Worm (Caenorhabditis elegans) whole organism, L4 larva: Measurements from ENCODE around the gene fsn-1.

Experiments used
- D1046.2 ChIP-seq: fragments of 200-800 bp; sonication (Bioruptor generic); IDR thresholded peaks from 2 replicates; pipeline ENCODE4 v1.3.6; 2022; ENCODE audit warnings: missing genetic modification characterization, missing compliant biosample characterization
- F37D6.2 ChIP-seq: sonication (generic microtip); optimal IDR thresholded peaks from 2 replicates; lab custom pipeline; 2016; ENCODE audit warnings: mild to moderate bottlenecking, missing genetic modification characterization, missing compliant biosample characterization
- F44E2.7 ChIP-seq: fragments of 200-800 bp; sonication (Bioruptor generic); IDR thresholded peaks from 2 replicates; pipeline ENCODE4 v2.1.2; 2022; ENCODE audit warnings: missing genetic modification characterization, missing compliant biosample characterization
- F49E8.2 ChIP-seq: sonication (generic microtip); optimal IDR thresholded peaks from 2 replicates; lab custom pipeline; 2016; ENCODE audit warnings: missing compliant biosample characterization, mild to moderate bottlenecking, missing genetic modification characterization, borderline replicate concordance
- T20F7.1 ChIP-seq: fragments of 200-800 bp; sonication (Bioruptor generic); optimal IDR thresholded peaks from 2 replicates; lab custom pipeline; 2018; ENCODE audit warnings: mild to moderate bottlenecking, missing genetic modification characterization, missing compliant biosample characterization
- Y48G9A.11 ChIP-seq: fragments of 200-800 bp; sonication (Bioruptor generic); IDR thresholded peaks from 2 replicates; pipeline ENCODE4 v1.3.6; 2022; ENCODE audit warnings: missing genetic modification reagents, missing genetic modification characterization, missing compliant biosample characterization
- Y5F2A.4 ChIP-seq: fragments of 200-800 bp; sonication (Bioruptor generic); optimal IDR thresholded peaks from 2 replicates; lab custom pipeline; 2018; ENCODE audit warnings: mild to moderate bottlenecking, missing genetic modification characterization, missing compliant biosample characterization
- ZK337.2 ChIP-seq: fragments of 200-800 bp; sonication (Bioruptor generic); IDR thresholded peaks from 2 replicates; pipeline ENCODE4 v1.3.6; 2022; ENCODE audit warnings: missing genetic modification reagents, missing genetic modification characterization, missing compliant biosample characterization
- ZK546.5 ChIP-seq, 2 experiments: sonication (generic microtip); optimal IDR thresholded peaks; 2 replicates each; lab custom pipeline; 2017; ENCODE audit warnings: missing biosample characterization in 2 of 2, missing genetic modification characterization in 2 of 2
- aha-1 ChIP-seq: fragments of 150-350 bp; peaks from one replicate; lab custom pipeline; 2014; ENCODE audit warnings: missing biosample characterization, missing genetic modification characterization
- attf-4 ChIP-seq: sonication (generic microtip); optimal IDR thresholded peaks from 3 replicates; lab custom pipeline; 2017; ENCODE audit warnings: missing biosample characterization, missing genetic modification characterization
- ceh-28 ChIP-seq: fragments of 150-350 bp; optimal IDR thresholded peaks from 2 replicates; lab custom pipeline; 2014; ENCODE audit warnings: missing biosample characterization, missing genetic modification reagents, missing genetic modification characterization
- ceh-62 ChIP-seq: sonication (generic microtip); optimal IDR thresholded peaks from 2 replicates; lab custom pipeline; 2017; ENCODE audit warnings: missing biosample characterization, missing genetic modification characterization
- ctbp-1 ChIP-seq: fragments of 200-800 bp; sonication (Bioruptor generic); IDR thresholded peaks from 2 replicates; pipeline ENCODE4 v1.3.6; 2022; ENCODE audit warnings: missing genetic modification reagents, missing genetic modification characterization, missing compliant biosample characterization
- daf-12 ChIP-seq: fragments of 150-350 bp; optimal IDR thresholded peaks from 2 replicates; lab custom pipeline; 2014; ENCODE audit warnings: missing biosample characterization, missing genetic modification reagents, missing genetic modification characterization
- daf-16 ChIP-seq, 3 experiments: sonication (generic microtip); optimal IDR thresholded peaks; 2 replicates each; lab custom pipeline; 2016 to 2017; ENCODE audit warnings: missing genetic modification characterization in 3 of 3, missing genetic modification reagents in 3 of 3, mild to moderate bottlenecking in 2 of 3, missing compliant biosample characterization in 2 of 3, missing biosample characterization in 1 of 3, moderate library complexity in 1 of 3
- dmd-8 ChIP-seq: fragments of 200-800 bp; sonication (Bioruptor generic); IDR thresholded peaks from 2 replicates; pipeline ENCODE4 v1.3.6; 2022; ENCODE audit warnings: missing genetic modification characterization, missing compliant biosample characterization
- dmd-9 ChIP-seq: fragments of 200-800 bp; sonication (Bioruptor generic); IDR thresholded peaks from 2 replicates; pipeline ENCODE4 v1.3.6; 2022; ENCODE audit warnings: missing genetic modification reagents, missing genetic modification characterization, missing compliant biosample characterization
- dve-1 ChIP-seq: sonication (generic microtip); optimal IDR thresholded peaks from 2 replicates; lab custom pipeline; 2017; ENCODE audit warnings: antibody characterized with exemption, mild to moderate bottlenecking, missing genetic modification characterization, missing compliant biosample characterization; ENCODE audit not compliant: insufficient read depth
- egl-27 ChIP-seq: sonication (generic microtip); optimal IDR thresholded peaks from 3 replicates; lab custom pipeline; 2017; ENCODE audit warnings: missing biosample characterization, missing genetic modification reagents, missing genetic modification characterization
- fkh-10 ChIP-seq: fragments of 150-350 bp; optimal IDR thresholded peaks from 2 replicates; lab custom pipeline; 2014; ENCODE audit warnings: missing biosample characterization, missing genetic modification reagents, missing genetic modification characterization
- fos-1 ChIP-seq: fragments of 150-350 bp; optimal IDR thresholded peaks from 2 replicates; lab custom pipeline; 2014; ENCODE audit warnings: missing biosample characterization, missing genetic modification characterization
- gei-8 ChIP-seq: fragments of 200-800 bp; sonication (Bioruptor generic); optimal IDR thresholded peaks from 2 replicates; lab custom pipeline; 2018; ENCODE audit warnings: mild to moderate bottlenecking, missing genetic modification characterization, missing compliant biosample characterization
- hmg-1.1 ChIP-seq: fragments of 200-800 bp; sonication (Bioruptor generic); IDR thresholded peaks from 2 replicates; pipeline ENCODE4 v1.3.6; 2022; ENCODE audit warnings: missing genetic modification reagents, missing genetic modification characterization, missing compliant biosample characterization
- jun-1 ChIP-seq: fragments of 150-350 bp; optimal IDR thresholded peaks from 2 replicates; lab custom pipeline; 2014; ENCODE audit warnings: missing biosample characterization, missing genetic modification reagents, missing genetic modification characterization
- lin-1 ChIP-seq: fragments of 200-800 bp; sonication (Bioruptor generic); IDR thresholded peaks from 2 replicates; pipeline ENCODE4 v1.3.6; 2022; ENCODE audit warnings: missing genetic modification reagents, missing genetic modification characterization, missing compliant biosample characterization
- lin-15B ChIP-seq: fragments of 150-350 bp; sonication (generic microtip); optimal IDR thresholded peaks from 3 replicates; lab custom pipeline; 2014; ENCODE audit warnings: missing biosample characterization, missing genetic modification characterization
- lin-29 ChIP-seq: fragments of 200-800 bp; sonication (Bioruptor generic); IDR thresholded peaks from 2 replicates; pipeline ENCODE4 v1.3.6; 2022; ENCODE audit warnings: missing genetic modification reagents, missing genetic modification characterization, missing compliant biosample characterization
- lin-38 ChIP-seq: fragments of 200-800 bp; sonication (Bioruptor generic); IDR thresholded peaks from 2 replicates; pipeline ENCODE4 v1.3.6; 2022; ENCODE audit warnings: missing genetic modification reagents, missing genetic modification characterization, missing compliant biosample characterization
- lir-3 ChIP-seq: sonication (generic microtip); optimal IDR thresholded peaks from 2 replicates; lab custom pipeline; 2016; ENCODE audit warnings: mild to moderate bottlenecking, missing genetic modification characterization, missing compliant biosample characterization
- madf-9 ChIP-seq: fragments of 200-800 bp; sonication (Bioruptor generic); conservative IDR thresholded peaks from 2 replicates; pipeline ENCODE4 v1.3.6; 2022; ENCODE audit warnings: missing genetic modification reagents, missing genetic modification characterization, missing compliant biosample characterization
- mdt-29 ChIP-seq: fragments of 200-800 bp; sonication (Bioruptor generic); IDR thresholded peaks from 2 replicates; pipeline ENCODE4 v1.3.6; 2022; ENCODE audit warnings: missing genetic modification reagents, missing genetic modification characterization, missing compliant biosample characterization
- mep-1 ChIP-seq: fragments of 150-350 bp; sonication (generic microtip); optimal IDR thresholded peaks from 3 replicates; lab custom pipeline; 2014; ENCODE audit warnings: missing biosample characterization, missing genetic modification characterization
- mes-2 ChIP-seq: sonication (generic microtip); optimal IDR thresholded peaks from 2 replicates; lab custom pipeline; 2016; ENCODE audit warnings: missing genotype, mild to moderate bottlenecking, missing genetic modification characterization, missing compliant biosample characterization; ENCODE audit not compliant: poor library complexity, severe bottlenecking
- mxl-2 ChIP-seq: fragments of 200-800 bp; sonication (Bioruptor generic); conservative IDR thresholded peaks from 2 replicates; pipeline ENCODE4 v1.3.6; 2022; ENCODE audit warnings: missing genetic modification reagents, missing genetic modification characterization, missing compliant biosample characterization
- nhr-102 ChIP-seq: sonication (generic microtip); optimal IDR thresholded peaks from 2 replicates; lab custom pipeline; 2016; ENCODE audit warnings: mild to moderate bottlenecking, missing genetic modification characterization, moderate library complexity, missing compliant biosample characterization
- nhr-11 ChIP-seq: fragments of 150-350 bp; optimal IDR thresholded peaks from 2 replicates; lab custom pipeline; 2014; ENCODE audit warnings: missing biosample characterization, missing genetic modification characterization
- nhr-111 ChIP-seq: fragments of 200-800 bp; sonication (Bioruptor generic); optimal IDR thresholded peaks from 2 replicates; lab custom pipeline; 2018; ENCODE audit warnings: mild to moderate bottlenecking, missing genetic modification characterization, missing compliant biosample characterization
- nhr-28 ChIP-seq: fragments of 150-350 bp; optimal IDR thresholded peaks from 2 replicates; lab custom pipeline; 2014; ENCODE audit warnings: missing biosample characterization, missing genetic modification characterization
- nhr-41 ChIP-seq: fragments of 200-800 bp; sonication (Bioruptor generic); IDR thresholded peaks from 2 replicates; pipeline ENCODE4 v1.3.6; 2022; ENCODE audit warnings: missing genetic modification reagents, missing genetic modification characterization, missing compliant biosample characterization
- nhr-48 ChIP-seq: sonication (generic microtip); optimal IDR thresholded peaks from 2 replicates; lab custom pipeline; 2016; ENCODE audit warnings: mild to moderate bottlenecking, missing genetic modification characterization, missing compliant biosample characterization
- nhr-6 ChIP-seq: fragments of 150-350 bp; optimal IDR thresholded peaks from 2 replicates; lab custom pipeline; 2014; ENCODE audit warnings: missing biosample characterization, missing genetic modification characterization
- pqm-1 ChIP-seq: sonication (generic microtip); optimal IDR thresholded peaks from 2 replicates; lab custom pipeline; 2017; ENCODE audit warnings: missing biosample characterization, missing genetic modification characterization
- rbr-2 ChIP-seq: sonication (generic microtip); optimal IDR thresholded peaks from 2 replicates; lab custom pipeline; 2016; ENCODE audit warnings: missing genotype, missing genetic modification characterization, missing compliant biosample characterization
- set-16 ChIP-seq: fragments of 200-800 bp; sonication (Bioruptor generic); IDR thresholded peaks from 2 replicates; pipeline ENCODE4 v1.3.6; 2022; ENCODE audit warnings: missing genetic modification reagents, missing genetic modification characterization, missing compliant biosample characterization
- skn-1 ChIP-seq: fragments of 150-350 bp; optimal IDR thresholded peaks from 2 replicates; lab custom pipeline; 2014; ENCODE audit warnings: missing biosample characterization, missing genetic modification characterization
- spr-1 ChIP-seq: sonication (generic microtip); optimal IDR thresholded peaks from 2 replicates; lab custom pipeline; 2016; ENCODE audit warnings: mild to moderate bottlenecking, missing genetic modification characterization, missing compliant biosample characterization
- unc-62 ChIP-seq, 3 experiments: fragments of 150-350 bp in 1 of 3; sonication (generic microtip); optimal IDR thresholded peaks in 2 of 3; peaks in 1 of 3; 1 replicate in 1 of 3; 2 replicates in 2 of 3; lab custom pipeline; 2014 to 2017; ENCODE audit warnings: missing biosample characterization in 3 of 3, missing genetic modification characterization in 3 of 3, missing genetic modification reagents in 3 of 3, missing genotype in 1 of 3
- zfp-2 ChIP-seq: sonication (generic microtip); optimal IDR thresholded peaks from 2 replicates; lab custom pipeline; 2016; ENCODE audit warnings: mild to moderate bottlenecking, missing genetic modification characterization, missing compliant biosample characterization
- zfp-3 ChIP-seq: fragments of 200-800 bp; sonication (Bioruptor generic); conservative IDR thresholded peaks from 2 replicates; pipeline ENCODE4 v1.3.6; 2022; ENCODE audit warnings: missing genetic modification reagents, missing genetic modification characterization, missing compliant biosample characterization
- zip-2 ChIP-seq: fragments of 150-350 bp; optimal IDR thresholded peaks from 2 replicates; lab custom pipeline; 2014; ENCODE audit warnings: missing biosample characterization, missing genetic modification characterization
- ztf-11 ChIP-seq: fragments of 150-350 bp; optimal IDR thresholded peaks from 2 replicates; lab custom pipeline; 2014; ENCODE audit warnings: missing biosample characterization, missing genetic modification characterization

fsn-1 gene

DNA sequence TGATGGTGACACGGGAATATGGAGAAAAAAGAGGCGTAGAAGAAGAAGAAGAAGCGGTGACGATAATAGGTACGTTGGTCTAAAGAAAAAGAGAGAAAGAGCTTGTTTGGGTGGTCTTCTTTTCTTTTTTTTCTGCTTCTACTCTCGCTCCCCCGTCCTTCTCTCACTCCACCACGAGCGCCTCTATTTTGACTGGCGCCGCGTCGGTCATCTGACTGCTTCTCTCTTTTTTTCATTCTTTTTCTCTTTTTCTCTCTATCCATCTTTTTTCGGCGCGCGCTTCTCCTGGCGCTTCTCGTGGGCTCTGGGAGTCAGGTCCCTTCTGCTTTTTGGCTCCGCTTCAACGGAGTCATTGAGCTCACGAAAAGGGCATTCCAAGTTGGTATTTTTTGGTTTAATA, 13.2 kb downstream of the fsn-1 start (continued):
- TF ChIP-seq zfp-3 (GFP tag; lab: Robert Waterston, UW) (no peak), nhr-111 (GFP tag; lab: Kevin White, UChicago) (no peak), set-16 (GFP tag; lab: Robert Waterston, UW) (peak; percentile 67), nhr-28 (tag; lab: Kevin White, UChicago) (no peak), nhr-41 (GFP tag; lab: Robert Waterston, UW) (no peak), jun-1 (tag; lab: Kevin White, UChicago) (no peak), daf-16 (GFP tag; optimal IDR thresholded peaks at IDR 0.05; lab: Kevin White, UChicago) (no peak), daf-16 (tag; optimal IDR thresholded peaks at IDR 0.05; lab: Kevin White, UChicago) (no peak), fkh-10 (GFP tag; lab: Kevin White, UChicago) (peak; percentile 23), fos-1 (tag; lab: Kevin White, UChicago) (no peak), lin-1 (GFP tag; lab: Robert Waterston, UW) (no peak), skn-1 (tag; lab: Kevin White, UChicago) (no peak), zfp-2 (no peak), ZK546.5 (tag; optimal IDR thresholded peaks at IDR 0.05; lab: Kevin White, UChicago) (no peak), Y5F2A.4 (GFP tag; lab: Kevin White, UChicago) (no peak), dmd-9 (GFP tag; lab: Robert Waterston, UW) (no peak), F37D6.2 (peak; percentile 7), mxl-2 (GFP tag; lab: Robert Waterston, UW) (no peak), rbr-2 (peak; percentile 63), ztf-11 (no peak), lin-15B (tag; lab: Kevin White, UChicago) (no peak), lir-3 (no peak), dve-1 (peak; percentile 13), spr-1 (tag; lab: Kevin White, UChicago) (no peak), nhr-11 (tag; lab: Kevin White, UChicago) (no peak), ceh-28 (no peak), Y48G9A.11 (GFP tag; lab: Robert Waterston, UW) (no peak), mes-2 (tag; lab: Kevin White, UChicago) (peak; percentile 25), mep-1 (peak; percentile 55), nhr-6 (tag; lab: Kevin White, UChicago) (no peak), zip-2 (tag; lab: Kevin White, UChicago) (no peak), lin-29 (GFP tag; lab: Robert Waterston, UW) (no peak), daf-12 (tag; lab: Kevin White, UChicago) (no peak), D1046.2 (GFP tag; lab: Robert Waterston, UW) (no peak), madf-9 (peak; percentile 64), egl-27 (tag; lab: Kevin White, UChicago) (no peak), aha-1 (tag; lab: Kevin White, UChicago) (no peak), hmg-1.1 (GFP tag; lab: Robert Waterston, UW) (peak; percentile 68), lin-38 (GFP tag; lab: Robert Waterston, UW) (0 out of 2 replicates have a peak, but pooled peaks have one; percentile 26), F49E8.2 (tag; lab: Kevin White, UChicago) (no peak), ZK337.2 (GFP tag; lab: Robert Waterston, UW) (no peak), dmd-8 (GFP tag; lab: Robert Waterston, UW) (no peak), attf-4 (tag; lab: Kevin White, UChicago) (no peak), ctbp-1 (0 out of 2 replicates have a peak, but pooled peaks have one; percentile 25), mdt-29 (GFP tag; lab: Robert Waterston, UW) (no peak), T20F7.1 (GFP tag; lab: Kevin White, UChicago) (no peak), F44E2.7 (no peak), ceh-62 (no peak), nhr-48 (no peak), gei-8 (GFP tag; lab: Kevin White, UChicago) (no peak), unc-62 (GFP tag; optimal IDR thresholded peaks at IDR 0.05 in 1 of 2; lab: Kevin White, UChicago) (peak in 1 of 2 experiments; percentile 83), unc-62 (tag; optimal IDR thresholded peaks at IDR 0.05; lab: Kevin White, UChicago) (no peak), pqm-1 (tag; lab: Kevin White, UChicago) (no peak), nhr-102 (tag; lab: Kevin White, UChicago) (no peak)
